Worm (Caenorhabditis elegans) whole organism, early embryonic: ENCODE measurements around the gene F57B7.2.

Experiments used
- B0310.2 ChIP-seq: sonication (generic microtip); optimal IDR thresholded peaks from 2 replicates; lab custom pipeline; 2016; ENCODE audit warnings: mild to moderate bottlenecking, missing genetic modification characterization, missing compliant biosample characterization
- F13C5.2 ChIP-seq: sonication (generic microtip); optimal IDR thresholded peaks from 2 replicates; lab custom pipeline; 2017; ENCODE audit warnings: mild to moderate bottlenecking, missing genetic modification characterization, inconsistent platforms, missing compliant biosample characterization
- aly-1 ChIP-seq: sonication (generic microtip); optimal IDR thresholded peaks from 2 replicates; lab custom pipeline; 2016; ENCODE audit warnings: missing genetic modification characterization, missing compliant biosample characterization
- ama-1 ChIP-seq: fragments of 150-350 bp; optimal IDR thresholded peaks from 2 replicates; lab custom pipeline; 2014
- ceh-13 ChIP-seq: fragments of 200-800 bp; sonication (Bioruptor generic); optimal IDR thresholded peaks from 2 replicates; lab custom pipeline; 2018; ENCODE audit warnings: mild to moderate bottlenecking, missing genetic modification characterization, missing compliant biosample characterization
- ceh-36 ChIP-seq: sonication (generic microtip); optimal IDR thresholded peaks from 2 replicates; lab custom pipeline; 2016; ENCODE audit warnings: missing genetic modification characterization, inconsistent platforms, missing compliant biosample characterization
- ets-7 ChIP-seq: sonication (generic microtip); optimal IDR thresholded peaks from 2 replicates; lab custom pipeline; 2016; ENCODE audit warnings: missing genotype, missing genetic modification characterization, missing compliant biosample characterization
- flt-1 ChIP-seq: fragments of 200-800 bp; sonication (Bioruptor generic); IDR thresholded peaks from 2 replicates; pipeline ENCODE4 v1.3.6; 2022; ENCODE audit warnings: missing genetic modification characterization, missing compliant biosample characterization
- hmbx-1 ChIP-seq: sonication (generic microtip); optimal IDR thresholded peaks from 2 replicates; lab custom pipeline; 2016; ENCODE audit warnings: mild to moderate bottlenecking, missing genetic modification characterization, missing compliant biosample characterization
- hmg-4 ChIP-seq: fragments of 200-800 bp; sonication (Bioruptor generic); optimal IDR thresholded peaks from 2 replicates; lab custom pipeline; 2018; ENCODE audit warnings: mild to moderate bottlenecking, missing genetic modification characterization, missing compliant biosample characterization
- hnd-1 ChIP-seq: sonication (generic microtip); optimal IDR thresholded peaks from 2 replicates; lab custom pipeline; 2016; ENCODE audit warnings: missing genetic modification characterization, missing compliant biosample characterization
- pes-1 ChIP-seq: fragments of 200-800 bp; sonication (Bioruptor generic); IDR thresholded peaks from 2 replicates; pipeline ENCODE4 v1.3.6; 2022; ENCODE audit warnings: missing genetic modification reagents, missing genetic modification characterization, missing compliant biosample characterization
- scrt-1 ChIP-seq: fragments of 200-800 bp; sonication (Bioruptor generic); IDR thresholded peaks from 2 replicates; pipeline ENCODE4 v1.3.6; 2022; ENCODE audit warnings: missing genetic modification characterization, missing compliant biosample characterization
- sea-1 ChIP-seq: fragments of 200-800 bp; sonication (Bioruptor generic); conservative IDR thresholded peaks from 2 replicates; pipeline ENCODE4 v1.3.6; 2022; ENCODE audit warnings: missing genetic modification characterization, missing compliant biosample characterization
- tbx-11 ChIP-seq: fragments of 200-800 bp; sonication (Bioruptor generic); IDR thresholded peaks from 2 replicates; pipeline ENCODE4 v1.3.6; 2022; ENCODE audit warnings: missing genetic modification characterization, missing compliant biosample characterization
- tbx-37 ChIP-seq: fragments of 200-800 bp; sonication (Bioruptor generic); conservative IDR thresholded peaks from 2 replicates; pipeline ENCODE4 v1.3.6; 2022; ENCODE audit warnings: missing genetic modification reagents, missing genetic modification characterization, missing compliant biosample characterization
- tra-4 ChIP-seq: sonication (generic microtip); optimal IDR thresholded peaks from 2 replicates; lab custom pipeline; 2017; ENCODE audit warnings: missing genetic modification characterization, missing compliant biosample characterization

F57B7.2 gene

ce11 chrV:11454917-11455316 lies 11.5 kb upstream of the F57B7.2 start:
- no peak for TF ChIP-seq hnd-1 (tag; lab: Kevin White, UChicago)
- no peak for TF ChIP-seq F13C5.2 (tag; lab: Kevin White, UChicago)
- no peak for TF ChIP-seq aly-1 (tag; lab: Kevin White, UChicago)
- no peak for TF ChIP-seq pes-1 (GFP tag; lab: Robert Waterston, UW)
- no peak for TF ChIP-seq sea-1 (GFP tag; lab: Robert Waterston, UW)
- no peak for TF ChIP-seq scrt-1 (GFP tag; lab: Robert Waterston, UW)
- no peak for TF ChIP-seq tra-4 (tag; lab: Kevin White, UChicago)
- TF ChIP-seq tbx-37 (GFP tag; lab: Robert Waterston, UW), result no peak
- TF ChIP-seq ets-7 (tag; lab: Kevin White, UChicago), result no peak
- no peak for TF ChIP-seq flt-1 (GFP tag; lab: Robert Waterston, UW)
- no peak for TF ChIP-seq hmg-4
- TF ChIP-seq hmbx-1 (tag; lab: Kevin White, UChicago), result no peak
- no peak for TF ChIP-seq B0310.2
- TF ChIP-seq tbx-11 (GFP tag; lab: Robert Waterston, UW), result no peak
- TF ChIP-seq ama-1, result no peak
- TF ChIP-seq ceh-13 (GFP tag; lab: Kevin White, UChicago), result no peak
- TF ChIP-seq ceh-36 (tag; lab: Kevin White, UChicago), result no peak

- TF ChIP-seq aly-1 (tag; lab: Kevin White, UChicago), result no peak
- no peak for TF ChIP-seq ceh-36 (tag; lab: Kevin White, UChicago)
- no peak for TF ChIP-seq flt-1 (GFP tag; lab: Robert Waterston, UW)
- TF ChIP-seq hmg-4, result no peak
- no peak for TF ChIP-seq pes-1 (GFP tag; lab: Robert Waterston, UW)
- no peak for TF ChIP-seq tbx-11 (GFP tag; lab: Robert Waterston, UW)
- no peak for TF ChIP-seq B0310.2
- TF ChIP-seq tra-4 (tag; lab: Kevin White, UChicago), result no peak
- TF ChIP-seq hmbx-1 (tag; lab: Kevin White, UChicago), result no peak
- TF ChIP-seq tbx-37 (GFP tag; lab: Robert Waterston, UW), result no peak
- no peak for TF ChIP-seq hnd-1 (tag; lab: Kevin White, UChicago)
- no peak for TF ChIP-seq F13C5.2 (tag; lab: Kevin White, UChicago)
- TF ChIP-seq ceh-13 (GFP tag; lab: Kevin White, UChicago), result no peak
- no peak for TF ChIP-seq sea-1 (GFP tag; lab: Robert Waterston, UW)
- TF ChIP-seq scrt-1 (GFP tag; lab: Robert Waterston, UW), result no peak
- TF ChIP-seq ama-1, result no peak
- no peak for TF ChIP-seq ets-7 (tag; lab: Kevin White, UChicago)
Measured at ce11 chrV:11450257-11450656, 6.9 kb upstream of the F57B7.2 start, which contains the start of gene col-156. col-156 (minus strand) TSS chrV:11450357.

ce11 chrV:11449404-11449803 lies 6.0 kb upstream of the F57B7.2 start:
- TF ChIP-seq F13C5.2 (tag; lab: Kevin White, UChicago), result no peak
- no peak for TF ChIP-seq ceh-36 (tag; lab: Kevin White, UChicago)
- TF ChIP-seq B0310.2, result no peak
- TF ChIP-seq hmg-4, result no peak
- no peak for TF ChIP-seq tra-4 (tag; lab: Kevin White, UChicago)
- TF ChIP-seq scrt-1 (GFP tag; lab: Robert Waterston, UW), result no peak

ce11 chrV:11446297-11446696 lies 2.9 kb upstream of the F57B7.2 start, which contains the start of gene mig-17:
mig-17 (plus strand) TSS chrV:11446685.
- TF ChIP-seq hnd-1 (tag; lab: Kevin White, UChicago) (no peak), hmbx-1 (tag; lab: Kevin White, UChicago) (no peak), scrt-1 (GFP tag; lab: Robert Waterston, UW) (no peak), tbx-37 (GFP tag; lab: Robert Waterston, UW) (no peak), aly-1 (tag; lab: Kevin White, UChicago) (no peak)

ce11 chrV:11445375-11445774 lies 2.0 kb upstream of the F57B7.2 start:
- TF ChIP-seq hmg-4 (peak; percentile 25), hnd-1 (tag; lab: Kevin White, UChicago) (no peak), aly-1 (tag; lab: Kevin White, UChicago) (no peak), tbx-37 (GFP tag; lab: Robert Waterston, UW) (no peak)

ce11 chrV:11439202-11439601 lies 4.2 kb downstream of the F57B7.2 start:
- no peak for TF ChIP-seq ceh-13 (GFP tag; lab: Kevin White, UChicago)
- TF ChIP-seq scrt-1 (GFP tag; lab: Robert Waterston, UW), result no peak
- no peak for TF ChIP-seq pes-1 (GFP tag; lab: Robert Waterston, UW)
- no peak for TF ChIP-seq tbx-37 (GFP tag; lab: Robert Waterston, UW)
- TF ChIP-seq hnd-1 (tag; lab: Kevin White, UChicago), result no peak
- no peak for TF ChIP-seq flt-1 (GFP tag; lab: Robert Waterston, UW)
- no peak for TF ChIP-seq tra-4 (tag; lab: Kevin White, UChicago)
- TF ChIP-seq F13C5.2 (tag; lab: Kevin White, UChicago), result no peak
- TF ChIP-seq B0310.2, result no peak
- TF ChIP-seq ama-1, result no peak
- TF ChIP-seq sea-1 (GFP tag; lab: Robert Waterston, UW), result no peak
- TF ChIP-seq aly-1 (tag; lab: Kevin White, UChicago), result no peak
- TF ChIP-seq ceh-36 (tag; lab: Kevin White, UChicago), result no peak
- TF ChIP-seq hmg-4, result no peak
- TF ChIP-seq ets-7 (tag; lab: Kevin White, UChicago), result no peak
- TF ChIP-seq tbx-11 (GFP tag; lab: Robert Waterston, UW), result no peak
- no peak for TF ChIP-seq hmbx-1 (tag; lab: Kevin White, UChicago)

ce11 chrV:11438464-11438863 lies 4.9 kb downstream of the F57B7.2 start, which contains the start of gene dmsr-1:
dmsr-1 (plus strand) TSS chrV:11438764.
- TF ChIP-seq ama-1 (no peak), ets-7 (tag; lab: Kevin White, UChicago) (no peak), hnd-1 (tag; lab: Kevin White, UChicago) (no peak), ceh-36 (tag; lab: Kevin White, UChicago) (no peak)
